Worm (Caenorhabditis elegans): ENCODE data around the gene T05H4.4.

T05H4.4 gene

DNA sequence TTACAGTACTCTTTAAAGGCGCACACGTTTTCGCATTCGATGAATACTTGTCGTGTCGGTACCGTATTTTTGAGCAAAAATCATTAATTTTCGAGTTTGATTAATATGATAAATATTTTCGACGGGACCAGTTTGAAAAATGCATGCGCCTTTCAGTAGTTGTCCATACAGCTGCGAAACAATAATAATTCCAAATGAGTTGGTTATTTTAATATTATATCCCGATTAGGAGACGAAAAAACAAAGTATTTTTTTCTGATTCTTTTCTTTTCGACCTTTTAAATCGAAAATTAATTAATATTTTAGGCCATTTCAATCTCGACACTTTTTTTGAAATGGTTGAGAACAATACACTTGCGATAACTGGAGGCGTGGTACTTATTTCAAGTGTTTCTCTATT, at the start of gene T05H4.4:
T05H4.4 (plus strand) TSS at position 301 of the 400 bp plus-strand sequence.
- TF ChIP-seq tbx-11 (GFP tag; IDR thresholded peaks at IDR 0.05) (no peak), tbx-37 (GFP tag; conservative IDR thresholded peaks at IDR 0.05) (no peak), ceh-36 (tag; optimal IDR thresholded peaks at IDR 0.05) (no peak), flt-1 (GFP tag; IDR thresholded peaks at IDR 0.05) (no peak), pes-1 (GFP tag; IDR thresholded peaks at IDR 0.05) (no peak), B0310.2 (tag; optimal IDR thresholded peaks at IDR 0.05) (no peak), ama-1 (optimal IDR thresholded peaks at IDR 0.05) (no peak)

ce11 chrV:6389634-6390033, 49.1 kb upstream of the T05H4.4 start, which contains the start of gene F57F4.2:
TSS of gene F57F4.2 (minus strand) at chrV:6389734.
- TF ChIP-seq scrt-1 (GFP tag; IDR thresholded peaks at IDR 0.05): no peak
- no peak for TF ChIP-seq sea-1 (GFP tag; conservative IDR thresholded peaks at IDR 0.05)
- TF ChIP-seq ceh-36 (tag; optimal IDR thresholded peaks at IDR 0.05): no peak
- no peak for TF ChIP-seq F13C5.2 (tag; optimal IDR thresholded peaks at IDR 0.05)
- no peak for TF ChIP-seq ama-1 (optimal IDR thresholded peaks at IDR 0.05)
- TF ChIP-seq tra-4 (tag; optimal IDR thresholded peaks at IDR 0.05): no peak
- no peak for TF ChIP-seq tbx-37 (GFP tag; conservative IDR thresholded peaks at IDR 0.05)
- TF ChIP-seq B0310.2 (tag; optimal IDR thresholded peaks at IDR 0.05): no peak
- TF ChIP-seq hnd-1 (tag; optimal IDR thresholded peaks at IDR 0.05): no peak
- no peak for TF ChIP-seq flt-1 (GFP tag; IDR thresholded peaks at IDR 0.05)
- TF ChIP-seq hmbx-1 (tag; optimal IDR thresholded peaks at IDR 0.05): no peak
- no peak for TF ChIP-seq pes-1 (GFP tag; IDR thresholded peaks at IDR 0.05)
- no peak for TF ChIP-seq ets-7 (tag; optimal IDR thresholded peaks at IDR 0.05)
- no peak for TF ChIP-seq aly-1 (tag; optimal IDR thresholded peaks at IDR 0.05)
- TF ChIP-seq hmg-4 (GFP tag; optimal IDR thresholded peaks at IDR 0.05): no peak
- TF ChIP-seq ceh-13 (GFP tag; optimal IDR thresholded peaks at IDR 0.05): no peak
- no peak for TF ChIP-seq tbx-11 (GFP tag; IDR thresholded peaks at IDR 0.05)

DNA sequence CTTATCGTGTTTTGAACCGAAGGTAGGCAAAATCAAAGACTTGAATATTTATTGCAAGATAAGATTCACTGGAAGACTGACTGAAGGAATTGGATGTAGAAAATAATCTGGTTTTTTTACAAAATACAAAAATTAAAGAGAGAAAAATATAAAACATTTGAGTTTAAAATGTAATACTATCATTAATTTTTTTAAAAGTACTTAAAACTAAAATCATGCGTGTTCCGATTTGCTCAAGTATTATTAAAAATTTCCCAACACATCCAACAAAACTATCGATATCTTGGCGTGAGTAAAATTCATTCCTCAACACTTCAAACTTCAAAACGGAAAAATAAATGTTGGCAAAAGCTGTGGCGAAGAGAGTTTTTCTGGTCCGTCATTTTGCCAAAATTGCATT, 48.5 kb upstream of the T05H4.4 start, which contains the start of gene F57F4.1:
F57F4.1 (plus strand) TSS at position 301 of the 400 bp plus-strand sequence.
- TF ChIP-seq ama-1 (optimal IDR thresholded peaks at IDR 0.05) (no peak), pes-1 (GFP tag; IDR thresholded peaks at IDR 0.05) (no peak), hmg-4 (GFP tag; optimal IDR thresholded peaks at IDR 0.05) (no peak), tra-4 (tag; optimal IDR thresholded peaks at IDR 0.05) (no peak), tbx-37 (GFP tag; conservative IDR thresholded peaks at IDR 0.05) (no peak), aly-1 (tag; optimal IDR thresholded peaks at IDR 0.05) (no peak), F13C5.2 (tag; optimal IDR thresholded peaks at IDR 0.05) (no peak), B0310.2 (tag; optimal IDR thresholded peaks at IDR 0.05) (no peak), sea-1 (GFP tag; conservative IDR thresholded peaks at IDR 0.05) (no peak), ets-7 (tag; optimal IDR thresholded peaks at IDR 0.05) (no peak), ceh-36 (tag; optimal IDR thresholded peaks at IDR 0.05) (no peak), flt-1 (GFP tag; IDR thresholded peaks at IDR 0.05) (no peak), hnd-1 (tag; optimal IDR thresholded peaks at IDR 0.05) (no peak), tbx-11 (GFP tag; IDR thresholded peaks at IDR 0.05) (no peak), hmbx-1 (tag; optimal IDR thresholded peaks at IDR 0.05) (no peak), ceh-13 (GFP tag; optimal IDR thresholded peaks at IDR 0.05) (no peak), scrt-1 (GFP tag; IDR thresholded peaks at IDR 0.05) (no peak)

- TF ChIP-seq hmbx-1 (tag; optimal IDR thresholded peaks at IDR 0.05) (no peak), tbx-11 (GFP tag; IDR thresholded peaks at IDR 0.05) (no peak), F13C5.2 (tag; optimal IDR thresholded peaks at IDR 0.05) (no peak), tbx-37 (GFP tag; conservative IDR thresholded peaks at IDR 0.05) (no peak), B0310.2 (tag; optimal IDR thresholded peaks at IDR 0.05) (no peak), ama-1 (optimal IDR thresholded peaks at IDR 0.05) (no peak), tra-4 (tag; optimal IDR thresholded peaks at IDR 0.05) (no peak), ets-7 (tag; optimal IDR thresholded peaks at IDR 0.05) (no peak), ceh-13 (GFP tag; optimal IDR thresholded peaks at IDR 0.05) (no peak), pes-1 (GFP tag; IDR thresholded peaks at IDR 0.05) (no peak), flt-1 (GFP tag; IDR thresholded peaks at IDR 0.05) (no peak), scrt-1 (GFP tag; IDR thresholded peaks at IDR 0.05) (no peak), hmg-4 (GFP tag; optimal IDR thresholded peaks at IDR 0.05) (no peak), hnd-1 (tag; optimal IDR thresholded peaks at IDR 0.05) (no peak), sea-1 (GFP tag; conservative IDR thresholded peaks at IDR 0.05) (no peak), ceh-36 (tag; optimal IDR thresholded peaks at IDR 0.05) (no peak), aly-1 (tag; optimal IDR thresholded peaks at IDR 0.05) (no peak)
Measured at ce11 chrV:6398922-6399321, 39.8 kb upstream of the T05H4.4 start.

DNA sequence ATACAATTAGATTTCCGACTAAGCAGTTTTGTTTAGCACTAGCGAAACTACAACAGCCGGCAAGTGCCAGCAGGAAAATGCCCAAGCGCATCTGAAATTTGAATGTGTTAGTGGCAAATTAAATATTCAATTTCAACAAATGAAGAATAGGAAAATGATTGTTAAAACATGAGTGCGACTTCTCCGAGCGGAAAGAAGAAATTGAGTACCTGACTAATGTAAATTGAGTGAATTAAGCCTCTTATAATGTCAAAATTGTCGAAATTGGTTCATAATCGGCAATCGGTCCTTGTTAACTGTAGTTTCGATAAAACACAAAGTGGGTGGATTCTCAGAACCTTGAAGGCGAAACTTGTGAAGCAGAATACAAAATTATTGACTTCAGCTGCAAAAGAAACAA, 38.9 kb upstream of the T05H4.4 start, which contains the start of gene gfi-1:
gfi-1 (minus strand) TSS at position 101 of the 400 bp plus-strand sequence.
- TF ChIP-seq ets-7 (tag; optimal IDR thresholded peaks at IDR 0.05) (no peak), scrt-1 (GFP tag; IDR thresholded peaks at IDR 0.05) (no peak), hmbx-1 (tag; optimal IDR thresholded peaks at IDR 0.05) (no peak), hmg-4 (GFP tag; optimal IDR thresholded peaks at IDR 0.05) (no peak), ceh-13 (GFP tag; optimal IDR thresholded peaks at IDR 0.05) (no peak), F13C5.2 (tag; optimal IDR thresholded peaks at IDR 0.05) (no peak), aly-1 (tag; optimal IDR thresholded peaks at IDR 0.05) (no peak), tra-4 (tag; optimal IDR thresholded peaks at IDR 0.05) (no peak), hnd-1 (tag; optimal IDR thresholded peaks at IDR 0.05) (no peak), ama-1 (optimal IDR thresholded peaks at IDR 0.05) (no peak), tbx-37 (GFP tag; conservative IDR thresholded peaks at IDR 0.05) (no peak), pes-1 (GFP tag; IDR thresholded peaks at IDR 0.05) (no peak), flt-1 (GFP tag; IDR thresholded peaks at IDR 0.05) (no peak), sea-1 (GFP tag; conservative IDR thresholded peaks at IDR 0.05) (no peak), B0310.2 (tag; optimal IDR thresholded peaks at IDR 0.05) (no peak), ceh-36 (tag; optimal IDR thresholded peaks at IDR 0.05) (no peak)

DNA sequence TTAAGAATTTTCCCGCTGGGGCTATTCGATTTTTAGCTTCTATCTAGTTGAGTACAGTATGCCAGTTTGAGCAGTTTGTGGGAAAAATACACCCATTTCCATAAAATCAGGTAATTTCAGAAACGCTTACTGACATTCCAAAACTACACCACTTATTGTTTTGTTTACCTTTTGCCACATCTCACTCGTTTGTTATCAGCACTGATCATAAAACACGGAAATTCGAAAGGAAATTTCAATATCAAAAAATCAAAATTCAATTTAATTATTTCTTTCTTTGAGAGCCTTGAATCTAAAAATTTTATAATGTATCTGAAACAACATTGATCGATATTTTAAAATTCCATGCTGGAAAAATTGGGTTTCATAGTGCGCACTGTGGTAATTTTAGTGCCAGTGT, 38.2 kb upstream of the T05H4.4 start:
- TF ChIP-seq F13C5.2 (tag; optimal IDR thresholded peaks at IDR 0.05): no peak
- TF ChIP-seq ama-1 (optimal IDR thresholded peaks at IDR 0.05): no peak
- TF ChIP-seq ceh-36 (tag; optimal IDR thresholded peaks at IDR 0.05): no peak
- no peak for TF ChIP-seq B0310.2 (tag; optimal IDR thresholded peaks at IDR 0.05)

DNA sequence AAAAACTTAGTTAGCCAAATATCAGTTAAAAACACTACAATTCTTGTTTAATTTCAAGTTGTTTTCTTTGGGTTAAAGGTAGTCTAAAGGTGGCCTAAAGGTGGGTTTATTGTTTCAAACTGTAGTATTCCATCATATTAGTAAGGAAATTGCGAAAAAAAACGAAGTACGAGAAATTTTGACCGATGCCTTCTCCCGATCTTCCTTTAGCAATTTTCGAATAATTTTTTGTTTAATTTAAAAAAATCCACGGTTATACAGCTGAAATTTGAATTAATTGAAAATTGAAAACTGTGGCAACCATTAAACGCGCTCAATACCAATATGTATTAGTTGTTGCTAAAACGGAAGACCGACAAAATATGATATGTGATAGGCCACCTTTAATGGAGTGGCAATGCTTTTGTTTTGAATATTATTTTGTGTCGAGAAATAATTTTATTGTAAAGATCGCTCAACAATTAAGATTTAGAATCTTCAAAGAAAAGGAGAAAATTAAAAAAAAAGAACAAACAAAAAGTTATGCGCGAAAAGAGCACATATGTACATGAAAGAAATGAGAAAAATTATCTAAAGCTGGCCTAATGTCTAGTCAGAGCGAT, 37.6 kb upstream of the T05H4.4 start:
- TF ChIP-seq hnd-1 (tag; optimal IDR thresholded peaks at IDR 0.05): no peak
- TF ChIP-seq ceh-36 (tag; optimal IDR thresholded peaks at IDR 0.05): no peak
- no peak for TF ChIP-seq ama-1 (optimal IDR thresholded peaks at IDR 0.05)
- no peak for TF ChIP-seq tbx-11 (GFP tag; IDR thresholded peaks at IDR 0.05)
- TF ChIP-seq B0310.2 (tag; optimal IDR thresholded peaks at IDR 0.05): no peak
- TF ChIP-seq tra-4 (tag; optimal IDR thresholded peaks at IDR 0.05): no peak
- TF ChIP-seq hmg-4 (GFP tag; optimal IDR thresholded peaks at IDR 0.05): no peak
- no peak for TF ChIP-seq sea-1 (GFP tag; conservative IDR thresholded peaks at IDR 0.05)
- no peak for TF ChIP-seq F13C5.2 (tag; optimal IDR thresholded peaks at IDR 0.05)
- no peak for TF ChIP-seq ets-7 (tag; optimal IDR thresholded peaks at IDR 0.05)
- TF ChIP-seq pes-1 (GFP tag; IDR thresholded peaks at IDR 0.05): no peak

All from whole organism, early embryonic.